Comparison of ENCODE assay signal across 1 fruit fly cellular context in genomic region chr3R:14706860-14707259, dm6.
TF ChIP-seq lines count a peak whose summit lies in the region.

No protein-coding gene starts in this region.

TF ChIP-seq in whole organism, embryonic, 481 proteins besides CTCF, POLR2A, EP300 and RAD21 (continued from another document):
- TF ChIP-seq ind (GFP tag; optimal IDR thresholded peaks at IDR 0.05; lab: Kevin White, UChicago) (peak; percentile 71), CG9215 (GFP tag; IDR thresholded peaks at IDR 0.05; lab: Robert Waterston, UW) (peak; percentile 52; the same call in 1 of the 2 replicates), CG10147 (GFP tag; optimal IDR thresholded peaks at IDR 0.05; lab: Kevin White, UChicago) (no peak), CG11247 (GFP tag; IDR thresholded peaks at IDR 0.05; lab: Robert Waterston, UW) (peak; percentile 73), CG7745 (tag; optimal IDR thresholded peaks at IDR 0.05; lab: Kevin White, UChicago) (no peak), CG11398 (GFP tag; optimal IDR thresholded peaks at IDR 0.05; lab: Kevin White, UChicago) (no peak), lbe (GFP tag; optimal IDR thresholded peaks at IDR 0.05; lab: Kevin White, UChicago) (no peak), Nf-YB (GFP tag; optimal IDR thresholded peaks at IDR 0.05; lab: Kevin White, UChicago) (no peak), CG12155 (GFP tag; optimal IDR thresholded peaks at IDR 0.05; lab: Kevin White, UChicago) (peak; percentile 29), TFAM (GFP tag; optimal IDR thresholded peaks at IDR 0.05; lab: Kevin White, UChicago) (no peak), CG14050 (GFP tag; IDR thresholded peaks at IDR 0.05; lab: Robert Waterston, UW) (peak; percentile 26; the same call in 1 of the 3 replicates), p53 (GFP tag; optimal IDR thresholded peaks at IDR 0.05; lab: Kevin White, UChicago) (peak; percentile 3), CG18262 (tag; optimal IDR thresholded peaks at IDR 0.05; lab: Kevin White, UChicago) (no peak), CG17568 (GFP tag; optimal IDR thresholded peaks at IDR 0.05; lab: Kevin White, UChicago) (peak; percentile 15), YL-1 (GFP tag; optimal IDR thresholded peaks at IDR 0.05; lab: Kevin White, UChicago) (no peak), ssp (GFP tag; IDR thresholded peaks at IDR 0.05; lab: Robert Waterston, UW) (peak; percentile 33; the same call in 1 of the 2 replicates), D19B (GFP tag; optimal IDR thresholded peaks at IDR 0.05; lab: Kevin White, UChicago) (peak; percentile 84), CG15696 (tag; optimal IDR thresholded peaks at IDR 0.05; lab: Kevin White, UChicago) (no peak), dati (GFP tag; IDR thresholded peaks at IDR 0.05; lab: Robert Waterston, UW) (0 out of 2 replicates have a peak, but pooled peaks have one; percentile 39), Abd-B (GFP tag; optimal IDR thresholded peaks at IDR 0.05; lab: Kevin White, UChicago) (peak; percentile 19), tup (GFP tag; optimal IDR thresholded peaks at IDR 0.05; lab: Kevin White, UChicago) (peak; percentile 20), E2f2 (GFP tag; IDR thresholded peaks at IDR 0.05; lab: Robert Waterston, UW) (peak; percentile 49), CG33213 (GFP tag; optimal IDR thresholded peaks at IDR 0.05; lab: Kevin White, UChicago) (no peak), ewg (GFP tag; optimal IDR thresholded peaks at IDR 0.05; lab: Kevin White, UChicago) (no peak), Asciz (GFP tag; optimal IDR thresholded peaks at IDR 0.05; lab: Kevin White, UChicago) (peak; percentile 6), Dp (GFP tag; optimal IDR thresholded peaks at IDR 0.05; lab: Kevin White, UChicago) (no peak), en (GFP tag; optimal IDR thresholded peaks at IDR 0.05; lab: Kevin White, UChicago) (peak; percentile 33), CG33557 (GFP tag; optimal IDR thresholded peaks at IDR 0.05; lab: Kevin White, UChicago) (no peak), CG8478 (optimal IDR thresholded peaks at IDR 0.05; lab: Kevin White, UChicago) (no peak), CG17385 (GFP tag; optimal IDR thresholded peaks at IDR 0.05; lab: Kevin White, UChicago) (peak; percentile 20), HHEX (GFP tag; optimal IDR thresholded peaks at IDR 0.05; lab: Kevin White, UChicago) (peak; percentile 41), HLH4C (GFP tag; IDR thresholded peaks at IDR 0.05; lab: Robert Waterston, UW; ENCODE audit: partially characterized antibody) (peak; percentile 91), tap (tag; optimal IDR thresholded peaks at IDR 0.05; lab: Kevin White, UChicago) (peak; percentile 42), CG6689 (GFP tag; IDR thresholded peaks at IDR 0.05; lab: Robert Waterston, UW) (peak; percentile 70), Tbp (GFP tag; optimal IDR thresholded peaks at IDR 0.05; lab: Kevin White, UChicago) (no peak), Bteb2 (GFP tag; optimal IDR thresholded peaks at IDR 0.05; lab: Kevin White, UChicago) (peak; percentile 25)
